Fruit fly (Drosophila melanogaster) whole organism, embryonic: ENCODE measurements around the gene CG7492.

Experiments used
- Adf1 ChIP-seq: fragments of 200-800 bp; sonication (Bioruptor generic); IDR thresholded peaks from 2 replicates; pipeline ENCODE4 v1.3.6; 2022; ENCODE audit warnings: missing biosample characterization, missing genetic modification characterization
- Blimp-1 ChIP-seq: fragments of 200-800 bp; sonication (Bioruptor generic); optimal IDR thresholded peaks from 3 replicates; lab custom pipeline; 2018; ENCODE audit warnings: missing biosample characterization, missing genetic modification characterization, mild to moderate bottlenecking, moderate library complexity, missing genetic modification reagents
- CG11247 ChIP-seq: fragments of 200-800 bp; sonication (Bioruptor generic); IDR thresholded peaks from 2 replicates; pipeline ENCODE4 v1.3.6; 2022; ENCODE audit warnings: missing biosample characterization, missing genetic modification characterization
- CG11456 ChIP-seq: fragments of 200-800 bp; sonication (Bioruptor generic); IDR thresholded peaks from 3 replicates; pipeline ENCODE4 v1.3.6; 2022; ENCODE audit warnings: missing biosample characterization, missing genetic modification characterization
- CG13287 ChIP-seq: fragments of 200-800 bp; sonication (Bioruptor generic); IDR thresholded peaks from 2 replicates; pipeline ENCODE4 v1.3.6; 2022; ENCODE audit warnings: missing biosample characterization, missing genetic modification characterization; ENCODE audit not compliant: partially characterized antibody
- CG14965 ChIP-seq: fragments of 200-800 bp; sonication (Bioruptor generic); optimal IDR thresholded peaks from 2 replicates; lab custom pipeline; 2016; ENCODE audit warnings: missing biosample characterization, missing genetic modification characterization, borderline replicate concordance
- CG17361 ChIP-seq: fragments of 200-800 bp; sonication (Bioruptor generic); IDR thresholded peaks from 3 replicates; pipeline ENCODE4 v1.3.6; 2022; ENCODE audit warnings: missing biosample characterization, missing genetic modification characterization
- CG17829 ChIP-seq: fragments of 200-800 bp; optimal IDR thresholded peaks from 2 replicates; lab custom pipeline; 2019; ENCODE audit warnings: missing biosample characterization, mild to moderate bottlenecking, missing genetic modification characterization, moderate library complexity
- CG1832 ChIP-seq: fragments of 200-800 bp; sonication (Bioruptor generic); optimal IDR thresholded peaks from 2 replicates; lab custom pipeline; 2017; ENCODE audit warnings: missing biosample characterization, mild to moderate bottlenecking, missing genetic modification characterization, inconsistent platforms
- CG18476 ChIP-seq: fragments of 200-800 bp; sonication (Bioruptor generic); optimal IDR thresholded peaks from 2 replicates; lab custom pipeline; 2016; ENCODE audit warnings: missing biosample characterization, mild to moderate bottlenecking, missing genetic modification characterization
- CG2202 ChIP-seq: fragments of 200-800 bp; sonication (Bioruptor generic); optimal IDR thresholded peaks from 2 replicates; lab custom pipeline; 2018; ENCODE audit warnings: missing biosample characterization, mild to moderate bottlenecking, missing genetic modification characterization
- CG30431 ChIP-seq: fragments of 200-800 bp; sonication (Bioruptor generic); optimal IDR thresholded peaks from 2 replicates; lab custom pipeline; 2017; ENCODE audit warnings: missing biosample characterization, missing genetic modification characterization
- CG33213 ChIP-seq: fragments of 200-800 bp; sonication (Bioruptor generic); optimal IDR thresholded peaks from 3 replicates; lab custom pipeline; 2016; ENCODE audit warnings: missing biosample characterization, missing genetic modification characterization
- CG4617 ChIP-seq: fragments of 200-800 bp; sonication (Bioruptor generic); optimal IDR thresholded peaks from 3 replicates; lab custom pipeline; 2016; ENCODE audit warnings: missing biosample characterization, missing genetic modification characterization, borderline replicate concordance
- CG6813 ChIP-seq: fragments of 200-800 bp; sonication (Bioruptor generic); optimal IDR thresholded peaks from 2 replicates; lab custom pipeline; 2017; ENCODE audit warnings: missing biosample characterization, missing genetic modification characterization, mild to moderate bottlenecking, moderate library complexity, missing genetic modification reagents
- CG8089 ChIP-seq: fragments of 200-800 bp; sonication (Bioruptor generic); optimal IDR thresholded peaks from 3 replicates; lab custom pipeline; 2016; ENCODE audit warnings: missing biosample characterization, missing genetic modification characterization
- CkIIα-i1 ChIP-seq: fragments of 200-800 bp; sonication (Bioruptor generic); IDR thresholded peaks from 2 replicates; pipeline ENCODE4 v1.3.6; 2022; ENCODE audit warnings: missing biosample characterization, missing genetic modification characterization
- D19A ChIP-seq: fragments of 200-800 bp; optimal IDR thresholded peaks from 3 replicates; lab custom pipeline; 2019; ENCODE audit warnings: missing biosample characterization, mild to moderate bottlenecking, missing genetic modification characterization, moderate library complexity
- D19B ChIP-seq: fragments of 200-800 bp; sonication (Bioruptor generic); optimal IDR thresholded peaks from 2 replicates; lab custom pipeline; 2017; ENCODE audit warnings: missing biosample characterization, mild to moderate bottlenecking, missing genetic modification characterization
- Deaf1 ChIP-seq: fragments of 200-800 bp; optimal IDR thresholded peaks from 3 replicates; lab custom pipeline; 2019; ENCODE audit warnings: missing biosample characterization, mild to moderate bottlenecking, missing genetic modification characterization, moderate library complexity
- HLHmδ ChIP-seq: fragments of 200-800 bp; sonication (Bioruptor generic); optimal IDR thresholded peaks from 2 replicates; lab custom pipeline; 2018; ENCODE audit warnings: missing biosample characterization, mild to moderate bottlenecking, missing genetic modification characterization, moderate library complexity
- Hmx ChIP-seq: fragments of 200-800 bp; sonication (Bioruptor generic); optimal IDR thresholded peaks from 2 replicates; lab custom pipeline; 2016; ENCODE audit warnings: missing biosample characterization, missing genetic modification characterization
- Jarid2 ChIP-seq: fragments of 200-800 bp; sonication (Bioruptor generic); optimal IDR thresholded peaks from 3 replicates; lab custom pipeline; 2017; ENCODE audit warnings: mild to moderate bottlenecking, missing biosample characterization, missing genetic modification reagents, missing genetic modification characterization
- MBD-R2 ChIP-seq: fragments of 200-800 bp; sonication (Bioruptor generic); IDR thresholded peaks from 2 replicates; pipeline ENCODE4 v1.3.6; 2022; ENCODE audit warnings: missing biosample characterization, missing genetic modification characterization
- MESR4 ChIP-seq: fragments of 200-800 bp; sonication (Bioruptor generic); optimal IDR thresholded peaks from 2 replicates; lab custom pipeline; 2018; ENCODE audit warnings: missing biosample characterization, mild to moderate bottlenecking, missing genetic modification characterization, moderate library complexity
- Mes4 ChIP-seq: fragments of 200-800 bp; sonication (Bioruptor generic); optimal IDR thresholded peaks from 2 replicates; lab custom pipeline; 2016; ENCODE audit warnings: missing biosample characterization, missing genetic modification characterization
- NC2β ChIP-seq: fragments of 200-800 bp; sonication (Bioruptor generic); optimal IDR thresholded peaks from 2 replicates; lab custom pipeline; 2016; ENCODE audit warnings: missing biosample characterization, missing genetic modification characterization
- YL-1 ChIP-seq: fragments of 200-800 bp; sonication (Bioruptor generic); optimal IDR thresholded peaks from 3 replicates; lab custom pipeline; 2017; ENCODE audit warnings: missing biosample characterization, mild to moderate bottlenecking, missing genetic modification characterization
- ac ChIP-seq: fragments of 200-800 bp; sonication (Bioruptor generic); optimal IDR thresholded peaks from 3 replicates; lab custom pipeline; 2017; ENCODE audit warnings: missing biosample characterization, mild to moderate bottlenecking, missing genetic modification characterization
- al ChIP-seq: fragments of 200-800 bp; sonication (Bioruptor generic); IDR thresholded peaks from 2 replicates; pipeline ENCODE4 v1.3.6; 2022; ENCODE audit warnings: missing biosample characterization, missing genetic modification characterization
- dm ChIP-seq: fragments of 200-800 bp; sonication (Bioruptor generic); optimal IDR thresholded peaks from 3 replicates; lab custom pipeline; 2016; ENCODE audit warnings: missing biosample characterization, missing genetic modification characterization
- en ChIP-seq: fragments of 200-800 bp; sonication (Bioruptor generic); optimal IDR thresholded peaks from 2 replicates; lab custom pipeline; 2016; ENCODE audit warnings: missing biosample characterization, missing genetic modification characterization
- ftz-f1 ChIP-seq: fragments of 200-800 bp; sonication (Bioruptor generic); optimal IDR thresholded peaks from 2 replicates; lab custom pipeline; 2016; ENCODE audit warnings: missing biosample characterization, missing genetic modification characterization
- gfzf ChIP-seq: fragments of 200-800 bp; sonication (Bioruptor generic); optimal IDR thresholded peaks from 2 replicates; lab custom pipeline; 2016; ENCODE audit warnings: missing biosample characterization, mild to moderate bottlenecking, missing genetic modification characterization, moderate library complexity
- mirr ChIP-seq: fragments of 200-800 bp; sonication (Bioruptor generic); optimal IDR thresholded peaks from 3 replicates; lab custom pipeline; 2018; ENCODE audit warnings: missing biosample characterization, mild to moderate bottlenecking, missing genetic modification characterization
- mld ChIP-seq: fragments of 200-800 bp; sonication (Bioruptor generic); IDR thresholded peaks from 3 replicates; pipeline ENCODE4 v1.3.6; 2022; ENCODE audit warnings: missing biosample characterization, missing genetic modification characterization; ENCODE audit not compliant: partially characterized antibody
- pan ChIP-seq, 4 experiments: fragments of >200 bp in 3 of 4; fragments of 200-800 bp in 1 of 4; sonication (Bioruptor generic) in 1 of 4; optimal IDR thresholded peaks in 3 of 4; IDR thresholded peaks in 1 of 4; 2 replicates each; pipeline versions ENCODE4 v1.3.6 to Lab custom; 2017 to 2022; ENCODE audit warnings: missing biosample characterization in 2 of 4, missing genetic modification characterization in 2 of 4, mixed read lengths in 1 of 4
- pho ChIP-seq: fragments of 200-800 bp; sonication (Bioruptor generic); optimal IDR thresholded peaks from 2 replicates; lab custom pipeline; 2016; ENCODE audit warnings: missing biosample characterization, missing genetic modification characterization
- pita ChIP-seq: fragments of 200-800 bp; sonication (Bioruptor generic); optimal IDR thresholded peaks from 2 replicates; lab custom pipeline; 2017; ENCODE audit warnings: missing biosample characterization, mild to moderate bottlenecking, missing genetic modification characterization
- pros ChIP-seq: fragments of 200-800 bp; sonication (Bioruptor generic); optimal IDR thresholded peaks from 3 replicates; lab custom pipeline; 2019; ENCODE audit warnings: missing biosample characterization, mild to moderate bottlenecking, missing genetic modification characterization, moderate library complexity
- pzg ChIP-seq: fragments of 200-800 bp; sonication (Bioruptor generic); optimal IDR thresholded peaks from 3 replicates; lab custom pipeline; 2018; ENCODE audit warnings: missing biosample characterization, mild to moderate bottlenecking, missing genetic modification characterization, moderate library complexity
- rib ChIP-seq: fragments of 200-800 bp; sonication (Bioruptor generic); IDR thresholded peaks from 2 replicates; pipeline ENCODE4 v1.3.6; 2022; ENCODE audit warnings: missing biosample characterization, missing genetic modification characterization
- slp2 ChIP-seq: fragments of 200-800 bp; sonication (Bioruptor generic); optimal IDR thresholded peaks from 2 replicates; lab custom pipeline; 2016; ENCODE audit warnings: missing biosample characterization, missing genetic modification characterization
- sob ChIP-seq: fragments of 200-800 bp; sonication (Bioruptor generic); IDR thresholded peaks from 2 replicates; pipeline ENCODE4 v1.3.6; 2022; ENCODE audit warnings: missing biosample characterization, missing genetic modification characterization
- stwl ChIP-seq: fragments of 200-800 bp; sonication (Bioruptor generic); optimal IDR thresholded peaks from 3 replicates; lab custom pipeline; 2018; ENCODE audit warnings: missing biosample characterization, mild to moderate bottlenecking, missing genetic modification characterization, moderate library complexity
- tna ChIP-seq: fragments of 200-800 bp; sonication (Bioruptor generic); IDR thresholded peaks from 2 replicates; pipeline ENCODE4 v1.3.6; 2022; ENCODE audit warnings: missing biosample characterization, missing genetic modification characterization; ENCODE audit not compliant: partially characterized antibody
- trh ChIP-seq: fragments of 200-800 bp; sonication (Bioruptor generic); optimal IDR thresholded peaks from 2 replicates; lab custom pipeline; 2016; ENCODE audit warnings: missing biosample characterization, missing genetic modification characterization

The CG7492 gene

dm6 chr3L:7654048-7654961, at the start of gene CG7492 (continued):
- TF ChIP-seq pita (GFP tag; lab: Kevin White, UChicago): no peak
- TF ChIP-seq trh (GFP tag; lab: Kevin White, UChicago): no peak
- TF ChIP-seq D19B (GFP tag; lab: Kevin White, UChicago): no peak
- peak; percentile 40; the same call in 1 of the 2 replicates for TF ChIP-seq CG13287
- peak; percentile 92 for TF ChIP-seq CG4617 (GFP tag; lab: Kevin White, UChicago)
- no peak for TF ChIP-seq CG2202
- no peak for TF ChIP-seq mirr (GFP tag; lab: Kevin White, UChicago)
- no peak for TF ChIP-seq CG33213 (GFP tag; lab: Kevin White, UChicago)
- no peak for TF ChIP-seq al (GFP tag; lab: Robert Waterston, UW)
- TF ChIP-seq CG30431 (GFP tag; lab: Kevin White, UChicago): no peak
- no peak for TF ChIP-seq CG17829 (tag; lab: Kevin White, UChicago)
- TF ChIP-seq HLHmδ (GFP tag; lab: Kevin White, UChicago): no peak
- TF ChIP-seq MBD-R2 (GFP tag; lab: Robert Waterston, UW): peak; percentile 38
- TF ChIP-seq CG8089 (GFP tag; lab: Kevin White, UChicago): no peak
- no peak for TF ChIP-seq CG14965
- no peak for TF ChIP-seq pros (GFP tag; lab: Kevin White, UChicago)
- no peak for TF ChIP-seq pan (optimal IDR thresholded peaks at IDR 0.05; lab: Kevin White, UChicago)
- no peak for TF ChIP-seq pan (GFP tag; optimal IDR thresholded peaks at IDR 0.05 in 1 of 2, IDR thresholded peaks at IDR 0.05 in 1 of 2)
- TF ChIP-seq gfzf: peak; percentile 64
- TF ChIP-seq CG18476 (GFP tag; lab: Kevin White, UChicago): no peak
- no peak for TF ChIP-seq CG11456
- TF ChIP-seq CG17361 (GFP tag; lab: Robert Waterston, UW): no peak
- TF ChIP-seq Mes4 (GFP tag; lab: Kevin White, UChicago): no peak
- TF ChIP-seq dm (GFP tag; lab: Kevin White, UChicago): peak; percentile 2
- TF ChIP-seq CG11247 (GFP tag; lab: Robert Waterston, UW): no peak
- no peak for TF ChIP-seq D19A (tag; lab: Kevin White, UChicago)
- no peak for TF ChIP-seq tna (GFP tag; lab: Robert Waterston, UW)
- TF ChIP-seq en: no peak
- TF ChIP-seq YL-1 (GFP tag; lab: Kevin White, UChicago): peak; percentile 78
- no peak for TF ChIP-seq CG1832 (GFP tag; lab: Kevin White, UChicago)
- peak; percentile 70 for TF ChIP-seq stwl (tag; lab: Kevin White, UChicago)
- no peak for TF ChIP-seq CkIIα-i1 (GFP tag; lab: Robert Waterston, UW)
- no peak for TF ChIP-seq Adf1 (GFP tag; lab: Robert Waterston, UW)
- no peak for TF ChIP-seq pho (GFP tag; lab: Kevin White, UChicago)
- TF ChIP-seq NC2β (GFP tag; lab: Kevin White, UChicago): no peak
- no peak for TF ChIP-seq sob (GFP tag; lab: Robert Waterston, UW)
- no peak for TF ChIP-seq Hmx (GFP tag; lab: Kevin White, UChicago)
- no peak for TF ChIP-seq Blimp-1 (GFP tag; lab: Kevin White, UChicago)
- TF ChIP-seq ftz-f1 (GFP tag; lab: Kevin White, UChicago): no peak
- TF ChIP-seq pzg (GFP tag; lab: Kevin White, UChicago): peak; percentile 30
- no peak for TF ChIP-seq Deaf1
- TF ChIP-seq MESR4: peak; percentile 88
- no peak for TF ChIP-seq Jarid2 (GFP tag; lab: Kevin White, UChicago)
- TF ChIP-seq CG6813 (GFP tag; lab: Kevin White, UChicago): no peak
- TF ChIP-seq mld: no peak
- no peak for TF ChIP-seq rib (GFP tag; lab: Robert Waterston, UW)
- TF ChIP-seq slp2 (GFP tag; lab: Kevin White, UChicago): no peak
- no peak for TF ChIP-seq ac (GFP tag; lab: Kevin White, UChicago)
